Fruit fly (Drosophila melanogaster): ENCODE data around the gene CG13043.

Gene CG13043

DNA sequence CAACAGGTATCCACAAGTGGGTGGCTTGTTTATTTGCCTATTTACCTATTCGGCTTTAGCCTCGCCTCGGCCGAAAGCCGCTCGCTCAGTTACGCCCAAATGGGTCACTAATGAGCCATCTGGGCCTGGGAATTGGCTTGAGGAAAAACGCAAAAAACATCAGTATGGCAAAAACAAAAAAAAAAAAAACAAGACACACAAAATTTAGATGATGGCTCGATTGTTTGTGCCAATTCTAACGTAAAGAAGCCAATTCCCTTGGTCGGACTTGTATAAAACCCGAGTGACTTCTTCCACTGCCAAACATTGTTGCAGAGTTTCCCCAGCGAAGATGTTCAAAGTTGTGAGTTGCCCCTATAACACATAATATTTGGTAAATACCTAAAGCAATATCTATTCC lies 4.5 kb downstream of the CG13043 start, which contains the start of gene CG4982:
TSS of gene CG4982 (plus strand) at position 301 of the 400 bp plus-strand sequence.
- no peak for TF ChIP-seq CG9948 (tag; optimal IDR thresholded peaks at IDR 0.05)
- TF ChIP-seq Pif1A (GFP tag; optimal IDR thresholded peaks at IDR 0.05), result no peak
- no peak for TF ChIP-seq CG17806 (tag; optimal IDR thresholded peaks at IDR 0.05)
- TF ChIP-seq Ets98B (GFP tag; IDR thresholded peaks at IDR 0.05), result no peak
- TF ChIP-seq Snoo (tag; optimal IDR thresholded peaks at IDR 0.05), result no peak
- no peak for TF ChIP-seq CG8159 (tag; optimal IDR thresholded peaks at IDR 0.05)
- TF ChIP-seq D1 (tag; optimal IDR thresholded peaks at IDR 0.05), result no peak
- TF ChIP-seq EcR (GFP tag; optimal IDR thresholded peaks at IDR 0.05), result no peak
- TF ChIP-seq rn (GFP tag; IDR thresholded peaks at IDR 0.05), result no peak
- no peak for TF ChIP-seq CG13204 (GFP tag; optimal IDR thresholded peaks at IDR 0.05)
- TF ChIP-seq Pif1B (GFP tag; optimal IDR thresholded peaks at IDR 0.05), result no peak
- no peak for TF ChIP-seq CG10348 (GFP tag; IDR thresholded peaks at IDR 0.05)
- TF ChIP-seq fd96Ca (GFP tag; IDR thresholded peaks at IDR 0.05), result no peak
- TF ChIP-seq CG15710 (tag; optimal IDR thresholded peaks at IDR 0.05), result no peak
- TF ChIP-seq CG8301 (tag; optimal IDR thresholded peaks at IDR 0.05), result no peak
- no peak for TF ChIP-seq CG34367 (tag; optimal IDR thresholded peaks at IDR 0.05)
- no peak for TF ChIP-seq CG4496 (GFP tag; IDR thresholded peaks at IDR 0.05)

DNA sequence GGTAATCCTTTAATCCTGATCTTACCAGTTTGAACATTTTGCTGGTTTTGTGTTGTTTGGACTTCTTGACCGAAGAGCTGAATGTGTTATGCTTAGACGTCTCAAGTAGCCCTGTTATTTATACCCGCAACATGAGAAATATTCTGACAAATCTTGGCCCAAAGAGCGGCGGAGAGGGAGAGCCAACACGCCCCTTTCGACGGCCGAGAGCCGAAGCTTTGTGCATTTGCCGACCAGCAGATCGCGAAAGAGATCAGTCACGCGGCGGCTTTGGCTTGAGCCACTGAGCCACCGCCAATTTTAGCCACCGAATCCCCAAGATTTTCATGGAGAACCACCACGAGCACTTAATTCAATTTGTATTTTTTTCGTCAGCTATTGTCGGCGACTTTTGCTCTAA lies 10.2 kb downstream of the CG13043 start, which contains the start of gene CG4962:
TSS of gene CG4962 (minus strand) at position 101 of the 400 bp plus-strand sequence.
- no peak for TF ChIP-seq EcR (GFP tag; optimal IDR thresholded peaks at IDR 0.05)
- TF ChIP-seq Pif1B (GFP tag; optimal IDR thresholded peaks at IDR 0.05), result no peak
- no peak for TF ChIP-seq CG15710 (tag; optimal IDR thresholded peaks at IDR 0.05)
- TF ChIP-seq CG12605 (GFP tag; IDR thresholded peaks at IDR 0.05), result no peak
- no peak for TF ChIP-seq CG8301 (tag; optimal IDR thresholded peaks at IDR 0.05)
- no peak for TF ChIP-seq CG13204 (GFP tag; optimal IDR thresholded peaks at IDR 0.05)
- TF ChIP-seq CG8159 (tag; optimal IDR thresholded peaks at IDR 0.05), result no peak
- no peak for TF ChIP-seq CG32121 (GFP tag; IDR thresholded peaks at IDR 0.05)
- no peak for TF ChIP-seq rn (GFP tag; IDR thresholded peaks at IDR 0.05)
- no peak for TF ChIP-seq CG10348 (GFP tag; IDR thresholded peaks at IDR 0.05)

DNA sequence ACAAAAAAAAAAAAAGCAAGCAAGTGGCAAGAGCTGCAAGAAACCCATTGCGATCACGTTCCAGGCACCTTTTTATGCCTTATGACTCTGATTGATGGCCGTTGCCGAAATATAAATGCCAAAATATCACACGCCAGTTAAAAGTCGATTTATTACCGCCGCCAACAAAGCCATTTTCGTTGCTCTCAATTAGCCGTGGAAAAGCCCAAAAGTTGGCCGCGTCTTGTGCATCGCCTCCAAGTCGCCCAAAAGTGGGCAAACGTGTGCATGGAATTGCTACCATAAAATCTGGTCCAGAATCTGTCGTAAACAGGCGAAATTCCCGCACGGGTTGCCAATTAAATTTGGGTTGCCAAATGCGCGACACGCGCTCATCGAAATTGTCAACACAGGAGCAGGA lies 14.0 kb downstream of the CG13043 start:
- TF ChIP-seq CG12605 (GFP tag; IDR thresholded peaks at IDR 0.05) (no peak), D1 (tag; optimal IDR thresholded peaks at IDR 0.05) (no peak), CG4496 (GFP tag; IDR thresholded peaks at IDR 0.05) (peak; percentile 13; the same call in 1 of the 3 replicates), Pif1A (GFP tag; optimal IDR thresholded peaks at IDR 0.05) (no peak), CG17806 (tag; optimal IDR thresholded peaks at IDR 0.05) (no peak), Ets98B (GFP tag; IDR thresholded peaks at IDR 0.05) (peak; percentile 48), CG32121 (GFP tag; IDR thresholded peaks at IDR 0.05) (no peak), fd96Ca (GFP tag; IDR thresholded peaks at IDR 0.05) (peak; percentile 19; the same call in 1 of the 3 replicates)

DNA sequence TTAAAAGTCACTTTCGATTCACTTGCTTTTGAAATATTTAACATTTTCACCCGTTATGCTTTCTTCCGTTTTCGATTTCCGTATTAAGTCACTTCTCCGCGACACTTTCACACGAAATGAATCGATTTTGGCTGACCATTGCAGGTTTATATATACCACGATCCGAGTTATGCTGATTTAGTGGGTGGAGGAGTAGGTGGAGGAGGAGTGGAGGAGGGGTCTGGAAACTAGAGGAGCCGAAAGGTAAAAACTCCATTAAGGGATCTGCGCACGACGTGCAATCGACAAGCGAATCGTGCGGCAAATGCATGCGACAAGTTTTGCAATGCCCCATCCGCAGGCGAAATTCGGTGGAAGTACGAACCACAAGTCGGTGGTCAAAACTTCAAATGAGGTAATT lies 14.8 kb downstream of the CG13043 start, which contains the start of gene CG13045:
TSS of gene CG13045 (minus strand) at position 101 of the 400 bp plus-strand sequence.
- TF ChIP-seq rn (GFP tag; IDR thresholded peaks at IDR 0.05), result no peak
- no peak for TF ChIP-seq Ets98B (GFP tag; IDR thresholded peaks at IDR 0.05)
- no peak for TF ChIP-seq CG12605 (GFP tag; IDR thresholded peaks at IDR 0.05)
- no peak for TF ChIP-seq CG9948 (tag; optimal IDR thresholded peaks at IDR 0.05)
- no peak for TF ChIP-seq fd96Ca (GFP tag; IDR thresholded peaks at IDR 0.05)
- TF ChIP-seq CG15710 (tag; optimal IDR thresholded peaks at IDR 0.05), result no peak
- TF ChIP-seq Pif1B (GFP tag; optimal IDR thresholded peaks at IDR 0.05), result no peak
- no peak for TF ChIP-seq CG13204 (GFP tag; optimal IDR thresholded peaks at IDR 0.05)
- TF ChIP-seq EcR (GFP tag; optimal IDR thresholded peaks at IDR 0.05), result no peak
- no peak for TF ChIP-seq CG8301 (tag; optimal IDR thresholded peaks at IDR 0.05)
- no peak for TF ChIP-seq CG32121 (GFP tag; IDR thresholded peaks at IDR 0.05)
- no peak for TF ChIP-seq CG10348 (GFP tag; IDR thresholded peaks at IDR 0.05)
- no peak for TF ChIP-seq Snoo (tag; optimal IDR thresholded peaks at IDR 0.05)

DNA sequence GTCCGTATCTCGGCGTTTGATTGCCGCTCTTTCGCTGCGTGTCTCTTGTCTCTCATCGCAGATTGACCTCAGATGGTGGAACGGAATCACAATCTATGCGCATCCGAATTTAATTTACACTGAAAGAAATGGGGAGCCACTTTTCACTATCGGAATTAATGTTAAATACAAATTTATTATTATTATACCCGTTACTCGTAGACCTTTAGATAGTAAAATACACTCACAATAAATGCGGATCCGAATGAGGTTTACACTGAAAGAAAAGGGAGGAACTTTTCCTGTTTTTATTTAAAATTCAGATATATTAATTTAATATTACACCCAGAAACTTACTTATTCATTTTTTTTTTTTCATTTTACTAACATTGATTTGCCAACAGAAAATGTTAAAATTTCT lies 16.6 kb downstream of the CG13043 start:
- TF ChIP-seq CG17806 (tag; optimal IDR thresholded peaks at IDR 0.05), result peak; percentile 22
- peak; percentile 10 for TF ChIP-seq CG8159 (tag; optimal IDR thresholded peaks at IDR 0.05)
- no peak for TF ChIP-seq CG8301 (tag; optimal IDR thresholded peaks at IDR 0.05)
- TF ChIP-seq CG15710 (tag; optimal IDR thresholded peaks at IDR 0.05), result peak; percentile 5
- TF ChIP-seq CG34367 (tag; optimal IDR thresholded peaks at IDR 0.05), result peak; percentile 3
- no peak for TF ChIP-seq D1 (tag; optimal IDR thresholded peaks at IDR 0.05)
- TF ChIP-seq CG14655 (GFP tag; optimal IDR thresholded peaks at IDR 0.05), result peak; percentile 52
- TF ChIP-seq Pif1A (GFP tag; optimal IDR thresholded peaks at IDR 0.05), result peak; percentile 25
- no peak for TF ChIP-seq EcR (GFP tag; optimal IDR thresholded peaks at IDR 0.05)
- TF ChIP-seq CG9948 (tag; optimal IDR thresholded peaks at IDR 0.05), result peak; percentile 32
- no peak for TF ChIP-seq fd96Ca (GFP tag; IDR thresholded peaks at IDR 0.05)
- TF ChIP-seq Snoo (tag; optimal IDR thresholded peaks at IDR 0.05), result no peak

DNA sequence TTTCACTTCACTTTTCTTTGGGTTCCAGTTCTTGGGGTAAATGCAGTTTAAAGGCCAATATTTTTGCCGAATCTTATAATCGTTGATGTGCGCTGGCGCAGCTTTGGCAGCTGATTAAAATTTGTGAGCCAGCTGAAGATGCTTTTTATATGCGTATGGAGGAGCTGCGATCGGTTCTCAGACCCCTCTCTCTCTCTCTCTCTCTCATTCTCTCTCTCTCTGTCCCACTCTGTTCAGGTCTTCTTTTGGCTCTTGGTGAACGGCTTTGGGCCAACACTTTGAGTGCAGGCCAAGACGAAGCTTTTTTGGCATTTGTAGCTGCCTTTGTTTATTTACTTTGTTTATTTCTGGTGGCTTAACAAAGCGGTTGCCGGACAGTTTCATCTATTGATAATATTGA lies 17.3 kb downstream of the CG13043 start, which contains the start of gene CG13046:
TSS of gene CG13046 (minus strand) at position 101 of the 400 bp plus-strand sequence.
- TF ChIP-seq CG8301 (tag; optimal IDR thresholded peaks at IDR 0.05) (no peak), CG14655 (GFP tag; optimal IDR thresholded peaks at IDR 0.05) (no peak), EcR (GFP tag; optimal IDR thresholded peaks at IDR 0.05) (no peak), CG34367 (tag; optimal IDR thresholded peaks at IDR 0.05) (no peak), CG10348 (GFP tag; IDR thresholded peaks at IDR 0.05) (no peak), Pif1A (GFP tag; optimal IDR thresholded peaks at IDR 0.05) (no peak), CG15710 (tag; optimal IDR thresholded peaks at IDR 0.05) (no peak), Pif1B (GFP tag; optimal IDR thresholded peaks at IDR 0.05) (no peak), CG13204 (GFP tag; optimal IDR thresholded peaks at IDR 0.05) (no peak), Ets98B (GFP tag; IDR thresholded peaks at IDR 0.05) (no peak)

DNA sequence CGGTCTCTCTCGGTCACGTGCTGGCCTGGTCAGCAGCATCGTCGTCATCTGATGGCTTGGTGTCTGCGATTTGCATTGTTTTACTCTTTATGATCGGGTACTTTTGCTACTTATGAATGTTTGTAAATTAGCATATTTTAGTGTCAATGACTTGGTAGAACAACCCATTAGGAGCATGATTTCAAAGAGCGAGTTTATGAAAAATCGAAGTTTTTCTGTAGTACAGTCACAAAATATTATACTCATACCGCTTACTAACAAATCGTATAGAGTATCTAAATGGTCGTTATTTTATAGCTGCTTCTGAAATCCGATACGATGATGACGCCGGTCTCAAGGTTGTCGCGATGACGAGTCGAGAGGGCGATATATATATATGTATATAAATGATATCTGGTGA lies 19.4 kb downstream of the CG13043 start:
- TF ChIP-seq CG12605 (GFP tag; IDR thresholded peaks at IDR 0.05) (no peak), fd96Ca (GFP tag; IDR thresholded peaks at IDR 0.05) (no peak), CG8301 (tag; optimal IDR thresholded peaks at IDR 0.05) (no peak), CG32121 (GFP tag; IDR thresholded peaks at IDR 0.05) (no peak), CG8159 (tag; optimal IDR thresholded peaks at IDR 0.05) (peak; percentile 89), Pif1A (GFP tag; optimal IDR thresholded peaks at IDR 0.05) (peak; percentile 65), Pif1B (GFP tag; optimal IDR thresholded peaks at IDR 0.05) (peak; percentile 56), CG17806 (tag; optimal IDR thresholded peaks at IDR 0.05) (peak; percentile 76), CG9948 (tag; optimal IDR thresholded peaks at IDR 0.05) (peak; percentile 70), CG13204 (GFP tag; optimal IDR thresholded peaks at IDR 0.05) (peak; percentile 33), gl (tag; optimal IDR thresholded peaks at IDR 0.05) (peak; percentile 53), Ets98B (GFP tag; IDR thresholded peaks at IDR 0.05) (no peak), rn (GFP tag; IDR thresholded peaks at IDR 0.05) (no peak), Snoo (tag; optimal IDR thresholded peaks at IDR 0.05) (peak; percentile 7), CG15710 (tag; optimal IDR thresholded peaks at IDR 0.05) (peak; percentile 86), CG34367 (tag; optimal IDR thresholded peaks at IDR 0.05) (peak; percentile 67), CG4496 (GFP tag; IDR thresholded peaks at IDR 0.05) (no peak), EcR (GFP tag; optimal IDR thresholded peaks at IDR 0.05) (peak; percentile 87), D1 (tag; optimal IDR thresholded peaks at IDR 0.05) (peak; percentile 62), CG14655 (GFP tag; optimal IDR thresholded peaks at IDR 0.05) (peak; percentile 27), CG10348 (GFP tag; IDR thresholded peaks at IDR 0.05) (no peak)

Measured in whole organism, pupa.